Fruit fly (Drosophila melanogaster) whole organism, embryonic: ENCODE data around the gene Indy.

Experiments
- Adf1 ChIP-seq: fragments of 200-800 bp; sonication (Bioruptor generic); IDR thresholded peaks from 2 replicates; pipeline ENCODE4 v1.3.6; 2022; ENCODE audit warnings: missing biosample characterization, missing genetic modification characterization
- B-H2 ChIP-seq: fragments of 200-800 bp; sonication (Bioruptor generic); optimal IDR thresholded peaks from 2 replicates; lab custom pipeline; 2018; ENCODE audit warnings: missing biosample characterization, mild to moderate bottlenecking, missing genetic modification characterization
- CG10267 ChIP-seq: fragments of 200-800 bp; sonication (Bioruptor generic); optimal IDR thresholded peaks from 2 replicates; lab custom pipeline; 2018; ENCODE audit warnings: missing biosample characterization, mild to moderate bottlenecking, missing genetic modification characterization, moderate library complexity
- CG11504 ChIP-seq: fragments of 200-800 bp; sonication (Bioruptor generic); optimal IDR thresholded peaks from 3 replicates; lab custom pipeline; 2019; ENCODE audit warnings: missing biosample characterization, mild to moderate bottlenecking, missing genetic modification characterization, moderate library complexity
- CG11696 ChIP-seq: fragments of 200-800 bp; sonication (Bioruptor generic); IDR thresholded peaks from 2 replicates; pipeline ENCODE4 v1.3.6; 2022; ENCODE audit warnings: missing biosample characterization, missing genetic modification characterization
- CG16815 ChIP-seq: fragments of 200-800 bp; sonication (Bioruptor generic); optimal IDR thresholded peaks from 3 replicates; lab custom pipeline; 2017; ENCODE audit warnings: missing biosample characterization, mild to moderate bottlenecking, missing genetic modification characterization
- CG31365 ChIP-seq: fragments of 200-800 bp; sonication (Bioruptor generic); optimal IDR thresholded peaks from 2 replicates; lab custom pipeline; 2018; ENCODE audit warnings: missing biosample characterization, mild to moderate bottlenecking, missing genetic modification characterization
- CG3847 ChIP-seq: fragments of 200-800 bp; sonication (Bioruptor generic); IDR thresholded peaks from 2 replicates; pipeline ENCODE4 v1.3.6; 2022; ENCODE audit warnings: missing biosample characterization, missing genetic modification characterization
- CG4282 ChIP-seq: fragments of 200-800 bp; sonication (Bioruptor generic); optimal IDR thresholded peaks from 2 replicates; lab custom pipeline; 2016; ENCODE audit warnings: missing biosample characterization, missing genetic modification characterization
- CG4424 ChIP-seq: fragments of 200-800 bp; sonication (Bioruptor generic); optimal IDR thresholded peaks from 3 replicates; lab custom pipeline; 2016; ENCODE audit warnings: missing biosample characterization, missing genetic modification characterization
- CG5180 ChIP-seq: fragments of 200-800 bp; sonication (Bioruptor generic); optimal IDR thresholded peaks from 3 replicates; lab custom pipeline; 2017; ENCODE audit warnings: missing biosample characterization, missing genetic modification characterization, mild to moderate bottlenecking, moderate library complexity, missing genetic modification reagents
- CG8388 ChIP-seq: fragments of 200-800 bp; sonication (Bioruptor generic); optimal IDR thresholded peaks from 2 replicates; lab custom pipeline; 2019; ENCODE audit warnings: missing biosample characterization, mild to moderate bottlenecking, missing genetic modification characterization, moderate library complexity
- CG8478 ChIP-seq: fragments of >200 bp; optimal IDR thresholded peaks from 2 replicates; lab custom pipeline; 2018
- CG9876 ChIP-seq: fragments of 200-800 bp; sonication (Bioruptor generic); optimal IDR thresholded peaks from 2 replicates; lab custom pipeline; 2016; ENCODE audit warnings: missing biosample characterization, missing genetic modification characterization
- CG9932 ChIP-seq: fragments of 200-800 bp; sonication (Bioruptor generic); IDR thresholded peaks from 2 replicates; pipeline ENCODE4 v1.3.6; 2022; ENCODE audit warnings: missing biosample characterization, missing genetic modification characterization
- D19A ChIP-seq: fragments of 200-800 bp; optimal IDR thresholded peaks from 3 replicates; lab custom pipeline; 2019; ENCODE audit warnings: missing biosample characterization, mild to moderate bottlenecking, missing genetic modification characterization, moderate library complexity
- Dbx ChIP-seq: fragments of 200-800 bp; sonication (Bioruptor generic); IDR thresholded peaks from 3 replicates; pipeline ENCODE4 v1.3.6; 2022; ENCODE audit warnings: missing biosample characterization, missing genetic modification characterization
- Doc3 ChIP-seq: fragments of 200-800 bp; sonication (Bioruptor generic); IDR thresholded peaks from 3 replicates; pipeline ENCODE4 v1.3.6; 2022; ENCODE audit warnings: missing biosample characterization, missing genetic modification characterization; ENCODE audit not compliant: partially characterized antibody
- Fer1 ChIP-seq: fragments of 200-800 bp; sonication (Bioruptor generic); optimal IDR thresholded peaks from 2 replicates; lab custom pipeline; 2017; ENCODE audit warnings: missing biosample characterization, mild to moderate bottlenecking, missing genetic modification characterization
- HLHmδ ChIP-seq: fragments of 200-800 bp; sonication (Bioruptor generic); optimal IDR thresholded peaks from 2 replicates; lab custom pipeline; 2018; ENCODE audit warnings: missing biosample characterization, mild to moderate bottlenecking, missing genetic modification characterization, moderate library complexity
- Hmr ChIP-seq: fragments of 200-800 bp; sonication (Bioruptor generic); optimal IDR thresholded peaks from 3 replicates; lab custom pipeline; 2017; ENCODE audit warnings: mild to moderate bottlenecking, missing biosample characterization, missing genetic modification reagents, missing genetic modification characterization
- Hmx ChIP-seq: fragments of 200-800 bp; sonication (Bioruptor generic); optimal IDR thresholded peaks from 2 replicates; lab custom pipeline; 2016; ENCODE audit warnings: missing biosample characterization, missing genetic modification characterization
- Hsf ChIP-seq: fragments of 200-800 bp; sonication (Bioruptor generic); optimal IDR thresholded peaks from 3 replicates; lab custom pipeline; 2016; ENCODE audit warnings: missing biosample characterization, missing genetic modification characterization
- Med ChIP-seq: fragments of 200-800 bp; sonication (Bioruptor generic); peaks from one replicate; lab custom pipeline; 2016; ENCODE audit warnings: missing biosample characterization, missing genetic modification characterization, mild to moderate bottlenecking, inconsistent platforms, moderate library complexity
- Side ChIP-seq: fragments of 200-800 bp; sonication (Bioruptor generic); optimal IDR thresholded peaks from 2 replicates; lab custom pipeline; 2016; ENCODE audit warnings: missing biosample characterization, missing genetic modification characterization
- Six4 ChIP-seq: fragments of 200-800 bp; sonication (Bioruptor generic); optimal IDR thresholded peaks from 2 replicates; lab custom pipeline; 2016; ENCODE audit warnings: missing biosample characterization, missing genetic modification characterization
- ab ChIP-seq: fragments of 200-800 bp; sonication (Bioruptor generic); optimal IDR thresholded peaks from 2 replicates; lab custom pipeline; 2016; ENCODE audit warnings: missing biosample characterization, missing genetic modification characterization
- ap ChIP-seq: fragments of 200-800 bp; sonication (Bioruptor generic); IDR thresholded peaks from 2 replicates; pipeline ENCODE4 v1.3.6; 2022; ENCODE audit warnings: missing biosample characterization, missing genetic modification characterization
- btn ChIP-seq: fragments of 200-800 bp; sonication (Bioruptor generic); optimal IDR thresholded peaks from 2 replicates; lab custom pipeline; 2016; ENCODE audit warnings: missing biosample characterization, missing genetic modification characterization
- cad ChIP-seq: fragments of >200 bp; optimal IDR thresholded peaks from 2 replicates; lab custom pipeline; 2017; ENCODE audit warnings: missing biosample characterization, missing genetic modification characterization
- chm ChIP-seq: fragments of 200-800 bp; sonication (Bioruptor generic); IDR thresholded peaks from 2 replicates; pipeline ENCODE4 v1.3.6; 2022; ENCODE audit warnings: missing biosample characterization, missing genetic modification characterization
- disco-r ChIP-seq: fragments of 200-800 bp; sonication (Bioruptor generic); optimal IDR thresholded peaks from 2 replicates; lab custom pipeline; 2016; ENCODE audit warnings: missing biosample characterization, missing genetic modification characterization
- exex ChIP-seq: fragments of 200-800 bp; sonication (Bioruptor generic); optimal IDR thresholded peaks from 4 replicates; lab custom pipeline; 2018; ENCODE audit warnings: missing biosample characterization, mild to moderate bottlenecking, missing genetic modification characterization, moderate library complexity
- fru ChIP-seq: fragments of >200 bp; optimal IDR thresholded peaks from 2 replicates; lab custom pipeline; 2017
- gce ChIP-seq: fragments of 200-800 bp; sonication (Bioruptor generic); IDR thresholded peaks from 3 replicates; pipeline ENCODE4 v1.3.6; 2022; ENCODE audit warnings: missing biosample characterization, missing genetic modification characterization
- gfzf ChIP-seq: fragments of 200-800 bp; sonication (Bioruptor generic); optimal IDR thresholded peaks from 2 replicates; lab custom pipeline; 2016; ENCODE audit warnings: missing biosample characterization, mild to moderate bottlenecking, missing genetic modification characterization, moderate library complexity
- gt ChIP-seq: fragments of 200-800 bp; sonication (Bioruptor generic); IDR thresholded peaks from 2 replicates; pipeline ENCODE4 v1.3.6; 2022; ENCODE audit warnings: missing biosample characterization, missing genetic modification characterization
- ham ChIP-seq: fragments of 200-800 bp; sonication (Bioruptor generic); IDR thresholded peaks from 2 replicates; pipeline ENCODE4 v1.3.6; 2022; ENCODE audit warnings: missing biosample characterization, missing genetic modification characterization
- jigr1 ChIP-seq: fragments of 200-800 bp; sonication (Bioruptor generic); IDR thresholded peaks from 3 replicates; pipeline ENCODE4 v1.3.6; 2022; ENCODE audit warnings: missing biosample characterization, missing genetic modification characterization
- ken ChIP-seq: fragments of 200-800 bp; sonication (Bioruptor generic); IDR thresholded peaks from 3 replicates; pipeline ENCODE4 v1.3.6; 2022; ENCODE audit warnings: missing biosample characterization, missing genetic modification characterization
- lbe ChIP-seq: fragments of 200-800 bp; sonication (Bioruptor generic); optimal IDR thresholded peaks from 2 replicates; lab custom pipeline; 2016; ENCODE audit warnings: missing biosample characterization, mild to moderate bottlenecking, missing genetic modification characterization
- otp ChIP-seq: fragments of 200-800 bp; sonication (Bioruptor generic); IDR thresholded peaks from 3 replicates; pipeline ENCODE4, ENCODE4 v1.3.6; 2022; ENCODE audit warnings: missing biosample characterization, missing genetic modification characterization
- slou ChIP-seq: fragments of 200-800 bp; sonication (Bioruptor generic); optimal IDR thresholded peaks from 3 replicates; lab custom pipeline; 2016; ENCODE audit warnings: missing biosample characterization, missing genetic modification characterization
- ssp ChIP-seq: fragments of 200-800 bp; sonication (Bioruptor generic); IDR thresholded peaks from 2 replicates; pipeline ENCODE4 v1.3.6; 2022; ENCODE audit warnings: missing biosample characterization, missing genetic modification characterization
- stc ChIP-seq: fragments of 200-800 bp; sonication (Bioruptor generic); IDR thresholded peaks from 2 replicates; pipeline ENCODE4 v1.3.6; 2022; ENCODE audit warnings: missing biosample characterization, missing genetic modification characterization
- tgo ChIP-seq: fragments of 200-800 bp; sonication (Bioruptor generic); IDR thresholded peaks from 3 replicates; pipeline ENCODE4 v1.3.6; 2022; ENCODE audit warnings: missing biosample characterization, missing genetic modification characterization
- tin ChIP-seq: fragments of 200-800 bp; sonication (Bioruptor generic); optimal IDR thresholded peaks from 3 replicates; lab custom pipeline; 2016; ENCODE audit warnings: missing biosample characterization, missing genetic modification characterization
- tup ChIP-seq: fragments of 200-800 bp; sonication (Bioruptor generic); optimal IDR thresholded peaks from 2 replicates; lab custom pipeline; 2016; ENCODE audit warnings: missing biosample characterization, mild to moderate bottlenecking, missing genetic modification characterization, moderate library complexity
- unc-4 ChIP-seq: fragments of 200-800 bp; sonication (Bioruptor generic); IDR thresholded peaks from 2 replicates; pipeline ENCODE4 v1.3.6; 2022; ENCODE audit warnings: missing biosample characterization, missing genetic modification characterization; ENCODE audit not compliant: partially characterized antibody
- vnd ChIP-seq: fragments of 200-800 bp; sonication (Bioruptor generic); IDR thresholded peaks from 3 replicates; pipeline ENCODE4 v1.3.6; 2022; ENCODE audit warnings: missing biosample characterization, missing genetic modification characterization; ENCODE audit not compliant: partially characterized antibody
- zen ChIP-seq: fragments of 200-800 bp; sonication (Bioruptor generic); optimal IDR thresholded peaks from 3 replicates; lab custom pipeline; 2018; ENCODE audit warnings: missing biosample characterization, mild to moderate bottlenecking, missing genetic modification characterization, moderate library complexity
- zen2 ChIP-seq: fragments of 200-800 bp; sonication (Bioruptor generic); IDR thresholded peaks from 3 replicates; pipeline ENCODE4 v1.3.6; 2022; ENCODE audit warnings: missing biosample characterization, missing genetic modification characterization; ENCODE audit not compliant: partially characterized antibody

The Indy gene

dm6 chr3L:18848436-18848835 lies 2.4 kb upstream of the Indy start (continued):
- peak; percentile 80 for TF ChIP-seq Hsf
- no peak for TF ChIP-seq gt
- TF ChIP-seq disco-r, result peak; percentile 67
- TF ChIP-seq CG3847 (GFP tag; lab: Robert Waterston, UW), result no peak
- TF ChIP-seq tup (GFP tag; lab: Kevin White, UChicago), result peak; percentile 47
- TF ChIP-seq btn (GFP tag; lab: Kevin White, UChicago), result peak; percentile 55
- no peak for TF ChIP-seq Hmr (GFP tag; lab: Kevin White, UChicago)
- TF ChIP-seq CG10267 (tag; lab: Kevin White, UChicago), result peak; percentile 67
- peak; percentile 71 for TF ChIP-seq CG11504 (tag; lab: Kevin White, UChicago)
- TF ChIP-seq ap (GFP tag; lab: Robert Waterston, UW), result 0 out of 2 replicates have a peak, but pooled peaks have one; percentile 28
- peak; percentile 59 for TF ChIP-seq D19A (tag; lab: Kevin White, UChicago)
- no peak for TF ChIP-seq gce (GFP tag; lab: Robert Waterston, UW)
- TF ChIP-seq Side, result peak; percentile 84
- TF ChIP-seq gfzf (GFP tag; lab: Kevin White, UChicago), result peak; percentile 7
- TF ChIP-seq cad, result no peak
- peak; percentile 81 for TF ChIP-seq zen
- TF ChIP-seq jigr1 (GFP tag; lab: Robert Waterston, UW), result no peak
- TF ChIP-seq CG9876 (GFP tag; lab: Kevin White, UChicago), result peak; percentile 55
- TF ChIP-seq stc, result peak; percentile 65; the same call in 1 of the 2 replicates
- no peak for TF ChIP-seq exex (tag; lab: Kevin White, UChicago)
- TF ChIP-seq CG5180 (GFP tag; lab: Kevin White, UChicago), result peak; percentile 7
- TF ChIP-seq unc-4 (GFP tag; lab: Robert Waterston, UW), result no peak
- TF ChIP-seq Hmx, result no peak
- TF ChIP-seq zen2 (GFP tag; lab: Robert Waterston, UW), result no peak
- peak; percentile 34 for TF ChIP-seq slou (GFP tag; lab: Kevin White, UChicago)
- no peak for TF ChIP-seq chm (GFP tag; lab: Robert Waterston, UW)
- peak; percentile 45 for TF ChIP-seq Six4 (GFP tag; lab: Kevin White, UChicago)
- no peak for TF ChIP-seq Doc3
- TF ChIP-seq fru (lab: Kevin White, UChicago), result no peak
- no peak for TF ChIP-seq HLHmδ (GFP tag; lab: Kevin White, UChicago)
- no peak for TF ChIP-seq CG9932
- no peak; the same call in 2 of the 3 replicates for TF ChIP-seq ken
- peak; percentile 45 for TF ChIP-seq lbe
- TF ChIP-seq vnd (GFP tag; lab: Robert Waterston, UW), result no peak
- TF ChIP-seq Dbx (GFP tag; lab: Robert Waterston, UW), result no peak
- TF ChIP-seq CG4282 (GFP tag; lab: Kevin White, UChicago), result peak; percentile 48
- no peak for TF ChIP-seq otp (GFP tag; lab: Robert Waterston, UW)
- TF ChIP-seq B-H2 (GFP tag; lab: Kevin White, UChicago), result peak; percentile 62
- no peak for TF ChIP-seq CG16815 (GFP tag; lab: Kevin White, UChicago)
- TF ChIP-seq CG4424 (GFP tag; lab: Kevin White, UChicago), result peak; percentile 70
- TF ChIP-seq CG8478 (lab: Kevin White, UChicago), result no peak
- peak; percentile 21 for TF ChIP-seq CG31365 (tag; lab: Kevin White, UChicago)
- TF ChIP-seq ssp (GFP tag; lab: Robert Waterston, UW), result no peak
- no peak for TF ChIP-seq Med
- no peak for TF ChIP-seq ham (GFP tag; lab: Robert Waterston, UW)
- peak; percentile 58 for TF ChIP-seq tin (GFP tag; lab: Kevin White, UChicago)
- no peak for TF ChIP-seq CG11696 (GFP tag; lab: Robert Waterston, UW)
- peak; percentile 38 for TF ChIP-seq CG8388
- TF ChIP-seq ab (GFP tag; lab: Kevin White, UChicago), result no peak
- peak; percentile 88 for TF ChIP-seq Fer1 (GFP tag; lab: Kevin White, UChicago)
- no peak for TF ChIP-seq Adf1 (GFP tag; lab: Robert Waterston, UW)
- TF ChIP-seq tgo, result no peak; the same call in 2 of the 3 replicates
